Fruit fly (Drosophila melanogaster) whole organism, wandering third instar larva: ENCODE data around the gene ps.

Source experiments
- CG32264 ChIP-seq: fragments of 200-800 bp; sonication (Bioruptor generic); optimal IDR thresholded peaks from 2 replicates; lab custom pipeline; 2016; ENCODE audit warnings: missing biosample characterization, missing genetic modification characterization
- CG9705 ChIP-seq: fragments of 200-800 bp; sonication (Bioruptor generic); optimal IDR thresholded peaks from 2 replicates; lab custom pipeline; 2018; ENCODE audit warnings: missing biosample characterization, mild to moderate bottlenecking, missing genetic modification characterization
- CrebA ChIP-seq: fragments of 200-800 bp; sonication (Bioruptor generic); optimal IDR thresholded peaks from 2 replicates; lab custom pipeline; 2016; ENCODE audit warnings: missing biosample characterization, mild to moderate bottlenecking, missing genetic modification characterization, borderline replicate concordance
- Dfd ChIP-seq: fragments of >200 bp; optimal IDR thresholded peaks from 2 replicates; lab custom pipeline; 2017; ENCODE audit warnings: missing biosample characterization, missing genetic modification characterization
- Dif ChIP-seq: fragments of 200-275, 200-300 bp; sonication (Bioruptor generic); optimal IDR thresholded peaks from 2 replicates; lab custom pipeline; 2018; ENCODE audit warnings: missing biosample characterization, missing genetic modification characterization; ENCODE audit not compliant: partially characterized antibody
- GATAd ChIP-seq: sonication (Bioruptor generic); optimal IDR thresholded peaks from 2 replicates; lab custom pipeline; 2016; ENCODE audit warnings: missing biosample characterization, missing genetic modification characterization
- HLH106 ChIP-seq: fragments of 200-800 bp; optimal IDR thresholded peaks from 3 replicates; lab custom pipeline; 2019; ENCODE audit warnings: missing biosample characterization, mild to moderate bottlenecking, missing genetic modification characterization, moderate library complexity
- Hnf4 ChIP-seq: fragments of 200-800 bp; sonication (Bioruptor generic); optimal IDR thresholded peaks from 2 replicates; lab custom pipeline; 2016; ENCODE audit warnings: missing biosample characterization, mild to moderate bottlenecking, missing genetic modification characterization
- Hr78 ChIP-seq: fragments of >200 bp; optimal IDR thresholded peaks from 2 replicates; lab custom pipeline; 2017; ENCODE audit warnings: missing biosample characterization, missing genetic modification characterization
- Hr83 ChIP-seq: fragments of 200-300 bp; sonication (Bioruptor generic); optimal IDR thresholded peaks from 2 replicates; lab custom pipeline; 2016; ENCODE audit warnings: missing biosample characterization, mild to moderate bottlenecking, missing genetic modification characterization, moderate library complexity; ENCODE audit not compliant: poor library complexity, severe bottlenecking
- Mio ChIP-seq: sonication (Bioruptor generic); optimal IDR thresholded peaks from 2 replicates; lab custom pipeline; 2016; ENCODE audit warnings: missing biosample characterization, missing genetic modification characterization
- Myc ChIP-seq: fragments of >200 bp; optimal IDR thresholded peaks from 2 replicates; lab custom pipeline; 2017
- N ChIP-seq: fragments of >200 bp; optimal IDR thresholded peaks from 2 replicates; lab custom pipeline; 2018; ENCODE audit warnings: missing biosample characterization, missing external identifiers, missing genetic modification characterization
- OdsH ChIP-seq: fragments of 200-800 bp; sonication (Bioruptor generic); optimal IDR thresholded peaks from 2 replicates; lab custom pipeline; 2016; ENCODE audit warnings: missing biosample characterization, mild to moderate bottlenecking, missing genetic modification characterization
- Rel ChIP-seq, 2 experiments: fragments of 200-800 bp; sonication (Bioruptor generic) in 1 of 2; optimal IDR thresholded peaks; 2 replicates in 1 of 2; 3 replicates in 1 of 2; lab custom pipeline; 2016 to 2019; ENCODE audit warnings: mild to moderate bottlenecking in 2 of 2, missing biosample characterization in 2 of 2, missing genetic modification characterization in 2 of 2, moderate library complexity in 1 of 2
- Sp1 ChIP-seq: fragments of 200-800 bp; sonication (Bioruptor generic); optimal IDR thresholded peaks from 3 replicates; lab custom pipeline; 2019; ENCODE audit warnings: missing biosample characterization, mild to moderate bottlenecking, missing genetic modification characterization, moderate library complexity
- Vsx2 ChIP-seq: fragments of 200-300, 225-300 bp; sonication (Bioruptor generic); optimal IDR thresholded peaks from 2 replicates; lab custom pipeline; 2018; ENCODE audit warnings: missing biosample characterization, missing genetic modification characterization; ENCODE audit not compliant: partially characterized antibody
- br ChIP-seq: fragments of 200-800 bp; sonication (Bioruptor generic); optimal IDR thresholded peaks from 2 replicates; lab custom pipeline; 2016; ENCODE audit warnings: missing biosample characterization, missing genetic modification characterization
- brk ChIP-seq: fragments of 200-800 bp; sonication (Bioruptor generic); optimal IDR thresholded peaks from 2 replicates; lab custom pipeline; 2016; ENCODE audit warnings: missing biosample characterization, mild to moderate bottlenecking, missing genetic modification characterization
- dl ChIP-seq, 2 experiments: fragments of 175-275, 200-275 bp in 1 of 2; fragments of 200-275 bp in 1 of 2; sonication (Bioruptor generic); optimal IDR thresholded peaks; lab custom pipeline; 2018; ENCODE audit warnings: mild to moderate bottlenecking in 2 of 2, missing biosample characterization in 2 of 2, missing genetic modification characterization in 2 of 2, moderate library complexity in 2 of 2; ENCODE audit not compliant: partially characterized antibody in 2 of 2, insufficient read depth in 1 of 2
- dmrt93B ChIP-seq: fragments of 200-800 bp; sonication (Bioruptor generic); optimal IDR thresholded peaks from 2 replicates; lab custom pipeline; 2018; ENCODE audit warnings: missing biosample characterization, mild to moderate bottlenecking, missing genetic modification characterization
- dsf ChIP-seq: sonication (Bioruptor generic); optimal IDR thresholded peaks from 2 replicates; lab custom pipeline; 2016; ENCODE audit warnings: missing biosample characterization, missing genetic modification characterization, borderline replicate concordance
- ey ChIP-seq: fragments of 200-800 bp; sonication (Bioruptor generic); optimal IDR thresholded peaks from 2 replicates; lab custom pipeline; 2016; ENCODE audit warnings: missing biosample characterization, missing genetic modification characterization
- foxo ChIP-seq, 2 experiments: fragments of 200-800 bp; sonication (Bioruptor generic); optimal IDR thresholded peaks; 2 replicates in 1 of 2; 3 replicates in 1 of 2; lab custom pipeline; 2016 to 2017; ENCODE audit warnings: missing biosample characterization in 2 of 2, missing genetic modification characterization in 2 of 2
- fru ChIP-seq: fragments of 200-800 bp; sonication (Bioruptor generic); optimal IDR thresholded peaks from 3 replicates; lab custom pipeline; 2016; ENCODE audit warnings: missing biosample characterization, mild to moderate bottlenecking, missing genetic modification characterization
- h ChIP-seq: fragments of 200-800 bp; sonication (Bioruptor generic); optimal IDR thresholded peaks from 3 replicates; lab custom pipeline; 2016; ENCODE audit warnings: missing biosample characterization, mild to moderate bottlenecking, missing genetic modification characterization
- jim ChIP-seq: fragments of 175-275, 200-325 bp; sonication (Bioruptor generic); optimal IDR thresholded peaks from 2 replicates; lab custom pipeline; 2016; ENCODE audit warnings: missing biosample characterization, mild to moderate bottlenecking, missing genetic modification characterization
- lola ChIP-seq: fragments of >200 bp; optimal IDR thresholded peaks from 2 replicates; lab custom pipeline; 2017; ENCODE audit warnings: missing biosample characterization, missing genetic modification characterization
- pan ChIP-seq: fragments of >200 bp; optimal IDR thresholded peaks from 2 replicates; lab custom pipeline; 2017
- psq ChIP-seq: fragments of 200-800 bp; sonication (Bioruptor generic); optimal IDR thresholded peaks from 3 replicates; lab custom pipeline; 2017; ENCODE audit warnings: missing biosample characterization, mild to moderate bottlenecking, missing genetic modification characterization, moderate library complexity
- rgr ChIP-seq: fragments of 200-800 bp; sonication (Bioruptor generic); optimal IDR thresholded peaks from 3 replicates; lab custom pipeline; 2016; ENCODE audit warnings: missing biosample characterization, mild to moderate bottlenecking, missing genetic modification characterization
- sage ChIP-seq: fragments of 200-800 bp; sonication (Bioruptor generic); optimal IDR thresholded peaks from 2 replicates; lab custom pipeline; 2016; ENCODE audit warnings: missing biosample characterization, mild to moderate bottlenecking, missing genetic modification characterization
- sv ChIP-seq: fragments of 200-800 bp; sonication (Bioruptor generic); optimal IDR thresholded peaks from 3 replicates; lab custom pipeline; 2016; ENCODE audit warnings: missing biosample characterization, missing genetic modification characterization
- usp ChIP-seq: fragments of >200 bp; optimal IDR thresholded peaks from 2 replicates; lab custom pipeline; 2017; ENCODE audit warnings: missing biosample characterization, missing genetic modification characterization
- woc ChIP-seq: sonication (Bioruptor generic); optimal IDR thresholded peaks from 2 replicates; lab custom pipeline; 2016; ENCODE audit warnings: missing biosample characterization, mild to moderate bottlenecking, missing genetic modification characterization

ps gene

DNA sequence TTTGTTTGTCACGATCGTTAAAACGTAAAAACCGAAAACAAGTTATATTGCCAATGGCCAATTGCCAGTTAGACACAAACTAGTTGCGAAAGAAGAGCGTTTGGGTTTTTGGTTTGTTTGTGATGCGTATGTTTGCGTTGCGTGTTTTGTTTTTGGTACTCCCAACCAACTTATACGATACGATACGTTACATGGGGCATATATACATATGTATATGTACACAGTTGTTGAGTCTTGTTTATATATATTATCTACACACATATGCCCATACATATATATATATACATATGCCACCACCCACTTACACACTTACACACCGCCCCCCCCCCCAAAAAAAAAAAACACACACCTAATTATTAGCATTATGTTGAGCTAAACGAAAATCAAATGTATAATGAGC is 30.6 kb downstream of the ps start:
- no peak for TF ChIP-seq Dif (GFP tag; lab: Kevin White, UChicago)
- no peak for TF ChIP-seq OdsH
- TF ChIP-seq ey, result no peak
- TF ChIP-seq dsf (GFP tag; lab: Kevin White, UChicago), result no peak
- TF ChIP-seq jim (GFP tag; lab: Kevin White, UChicago), result no peak
- no peak for TF ChIP-seq Vsx2 (GFP tag; lab: Kevin White, UChicago)
- no peak for TF ChIP-seq Sp1

DNA sequence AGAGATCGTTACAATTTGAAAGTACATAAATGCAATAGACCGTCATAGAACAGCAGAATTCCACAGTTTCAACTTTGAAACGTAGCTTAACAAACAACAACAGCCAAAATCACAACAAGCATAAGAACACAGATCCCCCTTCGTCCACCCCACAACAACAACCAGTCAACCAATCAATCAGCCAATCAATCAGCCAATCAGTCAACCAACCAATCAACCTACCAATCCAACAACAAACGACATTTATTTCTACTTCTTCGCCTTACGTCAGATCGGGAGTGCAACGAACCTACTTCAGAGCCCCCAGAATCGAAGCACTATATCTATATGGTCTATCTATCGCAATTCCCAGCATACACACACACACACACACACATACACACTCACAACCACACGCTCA is 32.9 kb downstream of the ps start:
- TF ChIP-seq Dfd (GFP tag; lab: Kevin White, UChicago) (peak; percentile 30), Myc (lab: Kevin White, UChicago) (no peak), CG32264 (no peak), N (GFP tag; lab: Kevin White, UChicago) (no peak), OdsH (no peak), brk (GFP tag; lab: Kevin White, UChicago) (no peak), pan (no peak), dsf (GFP tag; lab: Kevin White, UChicago) (no peak), Hr78 (GFP tag; lab: Kevin White, UChicago) (no peak)

DNA sequence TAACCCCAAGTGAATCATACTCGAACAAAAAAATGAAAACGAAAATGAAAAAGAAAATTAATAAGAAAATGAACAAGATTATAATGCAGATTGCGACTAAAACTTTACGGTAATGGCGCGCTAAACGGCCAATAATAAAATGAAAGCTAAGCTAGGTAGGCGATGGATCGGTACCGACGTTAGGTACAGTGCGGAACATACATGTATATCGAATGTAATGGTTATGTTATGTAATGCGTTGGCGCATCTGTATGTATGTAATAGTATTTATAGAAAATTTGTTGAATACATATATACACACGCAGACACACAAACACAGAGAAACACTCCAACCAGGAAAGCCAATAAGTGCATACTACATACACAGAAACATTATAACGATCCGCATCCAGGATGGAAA is 37.2 kb downstream of the ps start:
- TF ChIP-seq h (no peak), Dif (GFP tag; lab: Kevin White, UChicago) (no peak), sage (GFP tag; lab: Kevin White, UChicago) (no peak), GATAd (no peak), HLH106 (no peak), jim (GFP tag; lab: Kevin White, UChicago) (no peak)

DNA sequence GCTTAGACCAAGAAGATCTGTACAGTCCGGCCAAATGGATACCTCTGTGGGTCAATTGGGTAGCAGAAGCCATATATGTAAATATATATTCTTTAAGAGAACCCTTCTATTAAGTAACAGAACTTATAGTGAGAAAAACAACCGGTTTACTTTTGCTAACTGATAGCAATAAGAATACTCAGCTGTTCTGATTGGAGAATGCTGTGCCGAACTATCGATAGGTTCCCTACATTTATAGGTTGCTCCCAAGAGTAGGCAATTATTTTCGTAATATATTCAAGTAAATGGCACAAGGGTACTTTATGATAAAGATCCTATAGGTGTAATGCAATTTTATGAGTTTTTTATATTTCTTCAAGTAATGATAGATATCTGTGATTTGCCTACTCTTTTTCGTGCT is 38.6 kb downstream of the ps start, which contains the start of gene GstZ1:
TSS of gene GstZ1 (minus strand) at position 174 of the 400 bp plus-strand sequence.
- peak; percentile 22 for TF ChIP-seq fru
- TF ChIP-seq Vsx2 (GFP tag; lab: Kevin White, UChicago), result peak; percentile 7
- peak; percentile 69 for TF ChIP-seq brk (GFP tag; lab: Kevin White, UChicago)
- TF ChIP-seq Myc (lab: Kevin White, UChicago), result peak; percentile 52
- TF ChIP-seq dmrt93B (GFP tag; lab: Kevin White, UChicago), result no peak
- TF ChIP-seq CrebA (GFP tag; lab: Kevin White, UChicago), result peak; percentile 33

DNA sequence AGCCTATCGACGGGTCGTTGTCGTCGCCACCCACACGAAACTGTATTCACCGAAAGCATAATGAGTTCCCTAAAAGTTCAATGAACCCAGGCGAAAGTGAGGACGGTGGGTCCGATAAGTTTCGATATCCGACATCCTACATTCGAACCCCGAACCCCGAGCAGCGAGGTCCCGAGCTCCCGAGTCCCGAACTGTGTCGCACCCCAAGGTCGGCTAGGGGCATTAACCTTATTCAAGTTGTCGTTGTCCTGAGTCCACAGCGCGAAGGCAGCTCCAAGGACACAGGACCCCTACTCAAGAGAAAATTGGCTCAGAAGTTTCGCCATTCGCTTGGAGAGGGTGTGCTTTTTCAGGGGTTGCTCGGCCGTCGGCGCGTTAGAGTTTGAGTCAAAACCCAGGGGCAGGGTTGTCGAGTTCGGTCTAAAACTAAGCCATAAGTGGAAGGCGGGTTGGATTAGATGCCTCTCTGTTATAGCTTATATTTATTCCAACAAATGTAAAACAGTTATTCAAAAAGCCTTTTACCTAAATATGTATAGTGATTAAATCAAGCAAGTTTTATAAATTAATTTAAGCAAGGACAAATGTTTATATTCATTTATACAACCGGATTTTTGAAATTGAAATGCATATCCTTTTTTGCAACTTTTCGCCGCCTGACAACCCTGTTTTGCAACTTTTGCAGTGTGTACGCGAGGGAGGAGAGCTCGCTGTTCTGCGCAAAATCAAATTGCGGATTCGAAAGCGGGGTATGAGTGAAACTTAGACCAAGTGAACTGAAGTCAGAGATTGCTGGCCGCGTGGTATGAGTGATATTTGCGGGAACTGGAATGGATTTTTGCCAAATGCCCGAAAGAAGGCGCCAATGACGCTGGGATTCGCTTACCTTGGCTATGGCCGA is 41.9 kb downstream of the ps start:
- TF ChIP-seq Dif (GFP tag; lab: Kevin White, UChicago) (no peak), brk (GFP tag; lab: Kevin White, UChicago) (no peak), Myc (lab: Kevin White, UChicago) (no peak), Sp1 (no peak), dsf (GFP tag; lab: Kevin White, UChicago) (no peak), lola (GFP tag; lab: Kevin White, UChicago) (no peak), GATAd (no peak), CG9705 (GFP tag; lab: Kevin White, UChicago) (peak; percentile 47), dmrt93B (GFP tag; lab: Kevin White, UChicago) (no peak), Hnf4 (GFP tag; lab: Kevin White, UChicago) (peak; percentile 25), Hr78 (GFP tag; lab: Kevin White, UChicago) (no peak), pan (no peak), sage (GFP tag; lab: Kevin White, UChicago) (no peak), Mio (GFP tag; lab: Kevin White, UChicago) (no peak), fru (peak; percentile 64), CrebA (GFP tag; lab: Kevin White, UChicago) (no peak), woc (GFP tag; lab: Kevin White, UChicago) (peak; percentile 38), rgr (GFP tag; lab: Kevin White, UChicago) (peak; percentile 40), Vsx2 (GFP tag; lab: Kevin White, UChicago) (no peak), foxo (GFP tag; optimal IDR thresholded peaks at IDR 0.05; lab: Kevin White, UChicago) (peak in 1 of 2 experiments; percentile 71), CG32264 (no peak), psq (peak; percentile 27), Dfd (GFP tag; lab: Kevin White, UChicago) (no peak), N (GFP tag; lab: Kevin White, UChicago) (no peak), sv (peak; percentile 43), ey (peak; percentile 52), Rel (GFP tag; optimal IDR thresholded peaks at IDR 0.05; lab: Kevin White, UChicago) (no peak), Rel (tag; optimal IDR thresholded peaks at IDR 0.05; lab: Kevin White, UChicago) (no peak), br (GFP tag; lab: Kevin White, UChicago) (peak; percentile 68), dl (GFP tag; optimal IDR thresholded peaks at IDR 0.05; lab: Kevin White, UChicago; ENCODE audit: insufficient read depth in 1 of 2, partially characterized antibody in 2 of 2) (no peak), h (peak; percentile 53), usp (GFP tag; lab: Kevin White, UChicago) (no peak), OdsH (peak; percentile 47), Hr83 (no peak)
